Fruit fly (Drosophila melanogaster) whole organism, embryonic: ENCODE data around the gene Prm.

Experiments
- Aef1 ChIP-seq: fragments of 200-800 bp; sonication (Bioruptor generic); IDR thresholded peaks from 3 replicates; pipeline ENCODE4 v1.3.6; 2022; ENCODE audit warnings: missing biosample characterization, missing genetic modification characterization
- BtbVII ChIP-seq: fragments of 200-800 bp; sonication (Bioruptor generic); optimal IDR thresholded peaks from 3 replicates; lab custom pipeline; 2017; ENCODE audit warnings: missing biosample characterization, mild to moderate bottlenecking, missing genetic modification characterization
- CG10147 ChIP-seq: fragments of 200-800 bp; sonication (Bioruptor generic); optimal IDR thresholded peaks from 2 replicates; lab custom pipeline; 2019; ENCODE audit warnings: missing biosample characterization, mild to moderate bottlenecking, missing genetic modification characterization, moderate library complexity
- CG10366 ChIP-seq: fragments of 200-800 bp; sonication (Bioruptor generic); IDR thresholded peaks from 2 replicates; pipeline ENCODE4 v1.3.6; 2022; ENCODE audit warnings: missing biosample characterization, missing genetic modification characterization
- CG10654 ChIP-seq: fragments of 200-800 bp; sonication (Bioruptor generic); optimal IDR thresholded peaks from 2 replicates; lab custom pipeline; 2016; ENCODE audit warnings: missing biosample characterization, missing genetic modification characterization
- CG1233 ChIP-seq: fragments of 200-800 bp; sonication (Bioruptor generic); optimal IDR thresholded peaks from 4 replicates; lab custom pipeline; 2018; ENCODE audit warnings: missing biosample characterization, mild to moderate bottlenecking, missing genetic modification characterization
- CG12391 ChIP-seq: fragments of 200-800 bp; sonication (Bioruptor generic); optimal IDR thresholded peaks from 3 replicates; lab custom pipeline; 2018; ENCODE audit warnings: missing biosample characterization, mild to moderate bottlenecking, missing genetic modification characterization, moderate library complexity
- CG14014 ChIP-seq: fragments of 200-800 bp; sonication (Bioruptor generic); IDR thresholded peaks from 2 replicates; pipeline ENCODE4 v1.3.6; 2022; ENCODE audit warnings: missing biosample characterization, missing genetic modification characterization
- CG15514 ChIP-seq: fragments of 200-800 bp; sonication (Bioruptor generic); optimal IDR thresholded peaks from 3 replicates; lab custom pipeline; 2017; ENCODE audit warnings: missing biosample characterization, missing genetic modification characterization, mild to moderate bottlenecking, moderate library complexity, missing genetic modification reagents
- CG17829 ChIP-seq: fragments of 200-800 bp; optimal IDR thresholded peaks from 2 replicates; lab custom pipeline; 2019; ENCODE audit warnings: missing biosample characterization, mild to moderate bottlenecking, missing genetic modification characterization, moderate library complexity
- CG2712 ChIP-seq: fragments of 200-800 bp; optimal IDR thresholded peaks from 3 replicates; lab custom pipeline; 2019; ENCODE audit warnings: missing biosample characterization, mild to moderate bottlenecking, missing genetic modification characterization, moderate library complexity
- CG33213 ChIP-seq: fragments of 200-800 bp; sonication (Bioruptor generic); optimal IDR thresholded peaks from 3 replicates; lab custom pipeline; 2016; ENCODE audit warnings: missing biosample characterization, missing genetic modification characterization
- CG34376 ChIP-seq: fragments of 200-800 bp; sonication (Bioruptor generic); optimal IDR thresholded peaks from 2 replicates; lab custom pipeline; 2018; ENCODE audit warnings: missing biosample characterization, mild to moderate bottlenecking, missing genetic modification characterization
- CG3847 ChIP-seq: fragments of 200-800 bp; sonication (Bioruptor generic); IDR thresholded peaks from 2 replicates; pipeline ENCODE4 v1.3.6; 2022; ENCODE audit warnings: missing biosample characterization, missing genetic modification characterization
- CG4282 ChIP-seq: fragments of 200-800 bp; sonication (Bioruptor generic); optimal IDR thresholded peaks from 2 replicates; lab custom pipeline; 2016; ENCODE audit warnings: missing biosample characterization, missing genetic modification characterization
- CG4328 ChIP-seq: fragments of 200-800 bp; sonication (Bioruptor generic); optimal IDR thresholded peaks from 3 replicates; lab custom pipeline; 2017; ENCODE audit warnings: missing biosample characterization, missing genetic modification reagents, missing genetic modification characterization
- CG4404 ChIP-seq: fragments of 200-800 bp; sonication (Bioruptor generic); IDR thresholded peaks from 2 replicates; pipeline ENCODE4 v1.3.6; 2022; ENCODE audit warnings: missing biosample characterization, missing genetic modification characterization
- CG8290 ChIP-seq, 3 experiments: fragments of 200-800 bp; sonication (Bioruptor generic); optimal IDR thresholded peaks; 2 replicates each; lab custom pipeline; 2016 to 2019; ENCODE audit warnings: missing biosample characterization in 3 of 3, missing genetic modification characterization in 3 of 3, mild to moderate bottlenecking in 2 of 3, moderate library complexity in 1 of 3
- Camta ChIP-seq: fragments of 200-800 bp; sonication (Bioruptor generic); optimal IDR thresholded peaks from 2 replicates; lab custom pipeline; 2016; ENCODE audit warnings: missing biosample characterization, missing genetic modification characterization
- CkIIα-i1 ChIP-seq: fragments of 200-800 bp; sonication (Bioruptor generic); IDR thresholded peaks from 2 replicates; pipeline ENCODE4 v1.3.6; 2022; ENCODE audit warnings: missing biosample characterization, missing genetic modification characterization
- CoRest ChIP-seq: fragments of 200-800 bp; sonication (Bioruptor generic); optimal IDR thresholded peaks from 3 replicates; lab custom pipeline; 2018; ENCODE audit warnings: missing biosample characterization, mild to moderate bottlenecking, missing genetic modification characterization, moderate library complexity
- Dip2 ChIP-seq: fragments of 200-800 bp; sonication (Bioruptor generic); IDR thresholded peaks from 2 replicates; pipeline ENCODE4 v1.3.6; 2022; ENCODE audit warnings: missing biosample characterization, missing genetic modification characterization
- GATAe ChIP-seq: fragments of 200-800 bp; sonication (Bioruptor generic); conservative IDR thresholded peaks from 2 replicates; pipeline ENCODE4 v1.3.6; 2022; ENCODE audit warnings: missing biosample characterization, missing genetic modification characterization
- HHEX ChIP-seq: fragments of 200-800 bp; sonication (Bioruptor generic); optimal IDR thresholded peaks from 3 replicates; lab custom pipeline; 2017; ENCODE audit warnings: missing biosample characterization, mild to moderate bottlenecking, missing genetic modification characterization, missing genetic modification reagents
- HLH3B ChIP-seq: fragments of 200-800 bp; sonication (Bioruptor generic); IDR thresholded peaks from 2 replicates; pipeline ENCODE4 v1.3.6; 2022; ENCODE audit warnings: missing biosample characterization, missing genetic modification characterization
- Hand ChIP-seq: fragments of 200-800 bp; sonication (Bioruptor generic); optimal IDR thresholded peaks from 2 replicates; lab custom pipeline; 2017; ENCODE audit warnings: mild to moderate bottlenecking, missing biosample characterization, missing genetic modification reagents, missing genetic modification characterization
- Lpt ChIP-seq: fragments of >200 bp; optimal IDR thresholded peaks from 2 replicates; lab custom pipeline; 2018; ENCODE audit warnings: missing biosample characterization, missing genetic modification characterization
- NK7.1 ChIP-seq: fragments of 200-800 bp; sonication (Bioruptor generic); optimal IDR thresholded peaks from 3 replicates; lab custom pipeline; 2016; ENCODE audit warnings: missing biosample characterization, missing genetic modification characterization
- Opbp ChIP-seq: fragments of 200-800 bp; sonication (Bioruptor generic); IDR thresholded peaks from 3 replicates; pipeline ENCODE4 v1.3.6; 2022; ENCODE audit warnings: missing biosample characterization, missing genetic modification characterization; ENCODE audit not compliant: partially characterized antibody
- Pdp1 ChIP-seq, 2 experiments: fragments of 200-800 bp; sonication (Bioruptor generic); optimal IDR thresholded peaks; 3 replicates each; lab custom pipeline; 2016; ENCODE audit warnings: missing biosample characterization in 2 of 2, missing genetic modification characterization in 2 of 2, mild to moderate bottlenecking in 1 of 2, moderate library complexity in 1 of 2
- Ravus ChIP-seq: fragments of 200-800 bp; sonication (Bioruptor generic); IDR thresholded peaks from 2 replicates; pipeline ENCODE4 v1.3.6; 2022; ENCODE audit warnings: missing biosample characterization, missing genetic modification characterization
- Taf1 ChIP-seq: fragments of 200-800 bp; sonication (Bioruptor generic); IDR thresholded peaks from 2 replicates; pipeline ENCODE4 v1.3.6; 2022; ENCODE audit warnings: missing biosample characterization, missing genetic modification characterization
- bowl ChIP-seq: fragments of 200-800 bp; sonication (Bioruptor generic); IDR thresholded peaks from 2 replicates; pipeline ENCODE4 v1.3.6; 2022; ENCODE audit warnings: missing biosample characterization, missing genetic modification characterization
- br ChIP-seq: fragments of >200 bp; optimal IDR thresholded peaks from 2 replicates; lab custom pipeline; 2017
- crp ChIP-seq, 2 experiments: fragments of 200-800 bp; sonication (Bioruptor generic); optimal IDR thresholded peaks; 2 replicates in 1 of 2; 3 replicates in 1 of 2; lab custom pipeline; 2017; ENCODE audit warnings: missing biosample characterization in 2 of 2, missing genetic modification characterization in 2 of 2, mild to moderate bottlenecking in 1 of 2, moderate library complexity in 1 of 2
- esg ChIP-seq: fragments of 200-800 bp; sonication (Bioruptor generic); conservative IDR thresholded peaks from 2 replicates; pipeline ENCODE4 v1.3.6; 2022; ENCODE audit warnings: missing biosample characterization, missing genetic modification characterization
- eve ChIP-seq, 2 experiments: fragments of >200 bp; optimal IDR thresholded peaks; 2 replicates each; lab custom pipeline; 2017; ENCODE audit warnings: missing biosample characterization in 2 of 2, missing genetic modification characterization in 2 of 2
- gcm2 ChIP-seq: fragments of 200-800 bp; sonication (Bioruptor generic); optimal IDR thresholded peaks from 2 replicates; lab custom pipeline; 2016; ENCODE audit warnings: missing biosample characterization, missing genetic modification characterization
- h ChIP-seq: fragments of >200 bp; optimal IDR thresholded peaks from 2 replicates; lab custom pipeline; 2017
- hbn ChIP-seq: fragments of 200-800 bp; sonication (Bioruptor generic); IDR thresholded peaks from 2 replicates; pipeline ENCODE4 v1.3.6; 2022; ENCODE audit warnings: missing biosample characterization, missing genetic modification characterization; ENCODE audit not compliant: partially characterized antibody
- jigr1 ChIP-seq: fragments of 200-800 bp; sonication (Bioruptor generic); IDR thresholded peaks from 3 replicates; pipeline ENCODE4 v1.3.6; 2022; ENCODE audit warnings: missing biosample characterization, missing genetic modification characterization
- kni ChIP-seq: fragments of 200-800 bp; sonication (Bioruptor generic); optimal IDR thresholded peaks from 3 replicates; lab custom pipeline; 2017; ENCODE audit warnings: mild to moderate bottlenecking, missing biosample characterization, missing genetic modification reagents, missing genetic modification characterization
- oc ChIP-seq: fragments of 200-800 bp; sonication (Bioruptor generic); optimal IDR thresholded peaks from 2 replicates; lab custom pipeline; 2018; ENCODE audit warnings: missing biosample characterization, mild to moderate bottlenecking, missing genetic modification characterization, moderate library complexity
- org-1 ChIP-seq: fragments of 200-800 bp; sonication (Bioruptor generic); optimal IDR thresholded peaks from 2 replicates; lab custom pipeline; 2017; ENCODE audit warnings: missing biosample characterization, missing genetic modification characterization
- pnt ChIP-seq: fragments of 200-800 bp; sonication (Bioruptor generic); optimal IDR thresholded peaks from 3 replicates; lab custom pipeline; 2016; ENCODE audit warnings: missing biosample characterization, missing genetic modification characterization
- pum ChIP-seq: fragments of 200-800 bp; sonication (Bioruptor generic); optimal IDR thresholded peaks from 2 replicates; lab custom pipeline; 2016; ENCODE audit warnings: missing biosample characterization, missing genetic modification characterization
- pzg ChIP-seq: fragments of 200-800 bp; sonication (Bioruptor generic); optimal IDR thresholded peaks from 3 replicates; lab custom pipeline; 2018; ENCODE audit warnings: missing biosample characterization, mild to moderate bottlenecking, missing genetic modification characterization, moderate library complexity
- sisA ChIP-seq: fragments of 200-800 bp; sonication (Bioruptor generic); IDR thresholded peaks from 2 replicates; pipeline ENCODE4 v1.3.6; 2022; ENCODE audit warnings: missing biosample characterization, missing genetic modification characterization
- slp2 ChIP-seq: fragments of 200-800 bp; sonication (Bioruptor generic); optimal IDR thresholded peaks from 2 replicates; lab custom pipeline; 2016; ENCODE audit warnings: missing biosample characterization, missing genetic modification characterization
- so ChIP-seq: fragments of 200-800 bp; sonication (Bioruptor generic); IDR thresholded peaks from 3 replicates; pipeline ENCODE4 v1.3.6; 2022; ENCODE audit warnings: missing biosample characterization, missing genetic modification characterization
- sug ChIP-seq: fragments of 200-800 bp; optimal IDR thresholded peaks from 2 replicates; lab custom pipeline; 2019; ENCODE audit warnings: missing biosample characterization, mild to moderate bottlenecking, missing genetic modification characterization, moderate library complexity
- tin ChIP-seq: fragments of 200-800 bp; sonication (Bioruptor generic); optimal IDR thresholded peaks from 3 replicates; lab custom pipeline; 2016; ENCODE audit warnings: missing biosample characterization, missing genetic modification characterization

The Prm gene

dm6 chr3L:8741051-8741468 is 4.0 kb downstream of the Prm start (continued):
- TF ChIP-seq Hand (GFP tag; lab: Kevin White, UChicago), result no peak
- no peak for TF ChIP-seq CG12391 (tag; lab: Kevin White, UChicago)
- peak; percentile 93 for TF ChIP-seq so (GFP tag; lab: Robert Waterston, UW)
- peak; percentile 13 for TF ChIP-seq CG15514 (GFP tag; lab: Kevin White, UChicago)
- no peak for TF ChIP-seq CG3847 (GFP tag; lab: Robert Waterston, UW)
- no peak for TF ChIP-seq GATAe (GFP tag; lab: Robert Waterston, UW)
- no peak for TF ChIP-seq tin
- no peak for TF ChIP-seq CG33213 (GFP tag; lab: Kevin White, UChicago)
- no peak for TF ChIP-seq NK7.1 (GFP tag; lab: Kevin White, UChicago)
- TF ChIP-seq Aef1 (GFP tag; lab: Robert Waterston, UW), result no peak
- TF ChIP-seq CG10366, result peak; percentile 13; the same call in 1 of the 2 replicates
- peak; percentile 24 for TF ChIP-seq CG1233 (GFP tag; lab: Kevin White, UChicago)
- TF ChIP-seq CG10147 (GFP tag; lab: Kevin White, UChicago), result no peak
- TF ChIP-seq gcm2 (GFP tag; lab: Kevin White, UChicago), result no peak
- no peak for TF ChIP-seq CG17829
- no peak for TF ChIP-seq pum (GFP tag; lab: Kevin White, UChicago)
- TF ChIP-seq Opbp (GFP tag; lab: Robert Waterston, UW), result no peak
- TF ChIP-seq sisA, result no peak
- TF ChIP-seq CoRest (tag; lab: Kevin White, UChicago), result peak; percentile 5
- no peak for TF ChIP-seq CG8290 (GFP tag; optimal IDR thresholded peaks at IDR 0.05; lab: Kevin White, UChicago)
- TF ChIP-seq CG8290 (tag; optimal IDR thresholded peaks at IDR 0.05; lab: Kevin White, UChicago), result peak in 1 of 2 experiments; percentile 41
- TF ChIP-seq esg, result no peak
- no peak for TF ChIP-seq pnt (GFP tag; lab: Kevin White, UChicago)
- TF ChIP-seq kni (GFP tag; lab: Kevin White, UChicago), result no peak
- no peak for TF ChIP-seq pzg (GFP tag; lab: Kevin White, UChicago)
- no peak for TF ChIP-seq CG4404
- TF ChIP-seq hbn (GFP tag; lab: Robert Waterston, UW), result no peak
- no peak for TF ChIP-seq br (lab: Kevin White, UChicago)
- TF ChIP-seq CG10654 (GFP tag; lab: Kevin White, UChicago), result no peak
- TF ChIP-seq Pdp1 (GFP tag; optimal IDR thresholded peaks at IDR 0.05; lab: Kevin White, UChicago), result peak in 1 of 2 experiments; percentile 62
- no peak for TF ChIP-seq CG2712 (tag; lab: Kevin White, UChicago)
- peak in 1 of 2 experiments; percentile 31 for TF ChIP-seq crp (GFP tag; optimal IDR thresholded peaks at IDR 0.05; lab: Kevin White, UChicago)
- TF ChIP-seq Taf1 (GFP tag; lab: Robert Waterston, UW), result no peak
- TF ChIP-seq oc, result no peak
- TF ChIP-seq slp2 (GFP tag; lab: Kevin White, UChicago), result no peak
- TF ChIP-seq HHEX (GFP tag; lab: Kevin White, UChicago), result peak; percentile 58
- no peak for TF ChIP-seq h (lab: Kevin White, UChicago)
- peak; percentile 43 for TF ChIP-seq CG4328 (GFP tag; lab: Kevin White, UChicago)
- no peak for TF ChIP-seq CkIIα-i1
- peak; percentile 40 for TF ChIP-seq CG34376
- no peak for TF ChIP-seq bowl
- TF ChIP-seq BtbVII (GFP tag; lab: Kevin White, UChicago), result peak; percentile 25
- TF ChIP-seq sug, result no peak
- TF ChIP-seq Ravus (GFP tag; lab: Robert Waterston, UW), result no peak
- TF ChIP-seq HLH3B, result peak; percentile 34; the same call in 1 of the 2 replicates
- TF ChIP-seq CG14014 (GFP tag; lab: Robert Waterston, UW), result peak; percentile 25; the same call in 1 of the 2 replicates
- TF ChIP-seq Lpt (GFP tag; lab: Kevin White, UChicago), result no peak
- TF ChIP-seq Dip2 (GFP tag; lab: Robert Waterston, UW), result no peak
- TF ChIP-seq org-1 (GFP tag; lab: Kevin White, UChicago), result no peak
- TF ChIP-seq Camta, result no peak
- no peak for TF ChIP-seq eve (GFP tag; optimal IDR thresholded peaks at IDR 0.05; lab: Kevin White, UChicago)
- no peak for TF ChIP-seq jigr1
- TF ChIP-seq CG4282, result no peak
